Fruit fly (Drosophila melanogaster): ENCODE data around the gene GILT2.

Gene GILT2

dm6 chr3R:23678349-23679193, at the start of gene GILT2:
Gene GILT2 (plus strand): TSS chr3R:23678895.
- peak; percentile 63 for TF ChIP-seq Gsc (GFP tag; IDR thresholded peaks at IDR 0.05)
- TF ChIP-seq Hsf (GFP tag; optimal IDR thresholded peaks at IDR 0.05), result peak; percentile 80
- peak; percentile 10 for TF ChIP-seq ab (GFP tag; optimal IDR thresholded peaks at IDR 0.05)
- no peak for TF ChIP-seq hth (optimal IDR thresholded peaks at IDR 0.05)
- peak; percentile 88 for TF ChIP-seq CG6683 (GFP tag; optimal IDR thresholded peaks at IDR 0.05)
- no peak for TF ChIP-seq CG8089 (GFP tag; optimal IDR thresholded peaks at IDR 0.05)
- TF ChIP-seq CG18262 (tag; optimal IDR thresholded peaks at IDR 0.05), result peak; percentile 91
- peak; percentile 76 for TF ChIP-seq twi (tag; optimal IDR thresholded peaks at IDR 0.05)
- peak; percentile 91 for TF ChIP-seq sob (GFP tag; IDR thresholded peaks at IDR 0.05)
- peak; percentile 87 for TF ChIP-seq Abd-B (GFP tag; optimal IDR thresholded peaks at IDR 0.05)
- peak; percentile 95 for TF ChIP-seq nmo (GFP tag; optimal IDR thresholded peaks at IDR 0.05)
- TF ChIP-seq Sox102F (GFP tag; optimal IDR thresholded peaks at IDR 0.05), result peak; percentile 95
- peak; percentile 15 for TF ChIP-seq CG15073 (GFP tag; optimal IDR thresholded peaks at IDR 0.05)
- TF ChIP-seq knrl (GFP tag; IDR thresholded peaks at IDR 0.05; ENCODE audit: partially characterized antibody), result no peak
- no peak for TF ChIP-seq CG3163 (GFP tag; optimal IDR thresholded peaks at IDR 0.05)
- TF ChIP-seq Awh (GFP tag; IDR thresholded peaks at IDR 0.05), result peak; percentile 91
- TF ChIP-seq H15 (GFP tag; IDR thresholded peaks at IDR 0.05), result peak; percentile 86
- peak; percentile 82 for TF ChIP-seq klu (GFP tag; IDR thresholded peaks at IDR 0.05)
- peak; percentile 92 for TF ChIP-seq CG6813 (GFP tag; optimal IDR thresholded peaks at IDR 0.05)
- TF ChIP-seq Doc2 (GFP tag; IDR thresholded peaks at IDR 0.05), result no peak
- TF ChIP-seq chif (GFP tag; optimal IDR thresholded peaks at IDR 0.05), result peak; percentile 35 to 61
- TF ChIP-seq CG10979 (tag; optimal IDR thresholded peaks at IDR 0.05), result peak; percentile 94
- TF ChIP-seq nom (GFP tag; optimal IDR thresholded peaks at IDR 0.05), result peak; percentile 39
- TF ChIP-seq CG1024 (GFP tag; IDR thresholded peaks at IDR 0.05), result peak; percentile 73
- TF ChIP-seq Usf (GFP tag; optimal IDR thresholded peaks at IDR 0.05), result peak; percentile 69
- peak; percentile 44 for TF ChIP-seq CG1792 (GFP tag; optimal IDR thresholded peaks at IDR 0.05)
- no peak for TF ChIP-seq en (GFP tag; optimal IDR thresholded peaks at IDR 0.05)
- no peak for TF ChIP-seq vnd (GFP tag; IDR thresholded peaks at IDR 0.05; ENCODE audit: partially characterized antibody)
- no peak for TF ChIP-seq Hr39 (optimal IDR thresholded peaks at IDR 0.05)
- TF ChIP-seq E2f2 (GFP tag; IDR thresholded peaks at IDR 0.05), result peak; percentile 78
- peak; percentile 75 for TF ChIP-seq mam (GFP tag; optimal IDR thresholded peaks at IDR 0.05)
- peak; percentile 93 for TF ChIP-seq phol (tag; optimal IDR thresholded peaks at IDR 0.05)
- peak; percentile 63 for TF ChIP-seq tup (GFP tag; optimal IDR thresholded peaks at IDR 0.05)
- peak; percentile 16 for TF ChIP-seq da (GFP tag; optimal IDR thresholded peaks at IDR 0.05)
- peak; percentile 89 for TF ChIP-seq CG10959 (GFP tag; IDR thresholded peaks at IDR 0.05)
- no peak for TF ChIP-seq CG8478 (optimal IDR thresholded peaks at IDR 0.05)
- peak; percentile 51 for TF ChIP-seq CG33213 (GFP tag; optimal IDR thresholded peaks at IDR 0.05)
- peak; percentile 48 for TF ChIP-seq toy (GFP tag; IDR thresholded peaks at IDR 0.05)
- TF ChIP-seq CG3847 (GFP tag; IDR thresholded peaks at IDR 0.05), result peak; percentile 92
- TF ChIP-seq CG13424 (tag; optimal IDR thresholded peaks at IDR 0.05), result peak; percentile 95
- peak; percentile 62; the same call in 1 of the 2 replicates for TF ChIP-seq CG10321 (GFP tag; IDR thresholded peaks at IDR 0.05)
- peak; percentile 93 for TF ChIP-seq Dbx (GFP tag; IDR thresholded peaks at IDR 0.05)
- peak; percentile 91 for TF ChIP-seq cwo (GFP tag; optimal IDR thresholded peaks at IDR 0.05)
- no peak for TF ChIP-seq Dref (GFP tag; IDR thresholded peaks at IDR 0.05)
- peak; percentile 84 for TF ChIP-seq danr (GFP tag; IDR thresholded peaks at IDR 0.05)
- TF ChIP-seq Atf3 (GFP tag; optimal IDR thresholded peaks at IDR 0.05), result peak; percentile 35
- peak; percentile 91 for TF ChIP-seq CG34422 (GFP tag; IDR thresholded peaks at IDR 0.05)
- peak; percentile 76 for TF ChIP-seq gt (GFP tag; IDR thresholded peaks at IDR 0.05)
- peak; percentile 15 for TF ChIP-seq maf-S (GFP tag; optimal IDR thresholded peaks at IDR 0.05)
- peak; percentile 71 for TF ChIP-seq psq (GFP tag; optimal IDR thresholded peaks at IDR 0.05)
- TF ChIP-seq sens-2 (GFP tag; IDR thresholded peaks at IDR 0.05), result peak; percentile 76
